Worm (Caenorhabditis elegans) whole organism, L2 larva: Measurements from ENCODE around the gene C32D5.14.

Experiments
- C34F6.9 ChIP-seq: fragments of 150-350 bp; optimal IDR thresholded peaks from 2 replicates; lab custom pipeline; 2014; ENCODE audit warnings: missing biosample characterization, missing genetic modification characterization
- F13H6.1 ChIP-seq: sonication (generic microtip); optimal IDR thresholded peaks from 2 replicates; lab custom pipeline; 2016; ENCODE audit warnings: missing genetic modification characterization, missing compliant biosample characterization
- R02D3.7 ChIP-seq: fragments of 150-350 bp; optimal IDR thresholded peaks from 2 replicates; lab custom pipeline; 2014; ENCODE audit warnings: missing biosample characterization, missing genetic modification characterization
- Y55F3AM.14 ChIP-seq: fragments of 200-800 bp; sonication (Bioruptor generic); optimal IDR thresholded peaks from 2 replicates; lab custom pipeline; 2018; ENCODE audit warnings: mild to moderate bottlenecking, missing genetic modification characterization, missing compliant biosample characterization
- ZK546.5 ChIP-seq: sonication (generic microtip); optimal IDR thresholded peaks from 2 replicates; lab custom pipeline; 2017; ENCODE audit warnings: missing biosample characterization, missing genetic modification characterization
- alr-1 ChIP-seq: fragments of 150-350 bp; optimal IDR thresholded peaks from 2 replicates; lab custom pipeline; 2014; ENCODE audit warnings: missing biosample characterization, missing genetic modification characterization
- aly-2 ChIP-seq: fragments of 150-350 bp; optimal IDR thresholded peaks from 2 replicates; lab custom pipeline; 2014; ENCODE audit warnings: missing biosample characterization, missing genetic modification characterization
- ama-1 ChIP-seq: fragments of 150-350 bp; optimal IDR thresholded peaks from 2 replicates; lab custom pipeline; 2018; ENCODE audit warnings: inconsistent platforms
- blmp-1 ChIP-seq: sonication (generic microtip); optimal IDR thresholded peaks from 2 replicates; lab custom pipeline; 2017; ENCODE audit warnings: missing genetic modification characterization, mild to moderate bottlenecking, missing compliant biosample characterization, antibody characterized with exemption, moderate library complexity; ENCODE audit not compliant: insufficient read depth
- ceh-16 ChIP-seq: fragments of 150-350 bp; optimal IDR thresholded peaks from 2 replicates; lab custom pipeline; 2014; ENCODE audit warnings: missing biosample characterization, missing genetic modification characterization
- ceh-82 ChIP-seq: fragments of 150-350 bp; optimal IDR thresholded peaks from 2 replicates; lab custom pipeline; 2014; ENCODE audit warnings: missing biosample characterization, missing genetic modification characterization
- crh-2 ChIP-seq: sonication (generic microtip); optimal IDR thresholded peaks from 2 replicates; lab custom pipeline; 2017; ENCODE audit warnings: missing biosample characterization, missing genetic modification characterization
- dmd-4 ChIP-seq: sonication (generic microtip); optimal IDR thresholded peaks from 2 replicates; lab custom pipeline; 2017; ENCODE audit warnings: missing biosample characterization, missing genetic modification characterization
- egl-27 ChIP-seq: sonication (generic microtip); optimal IDR thresholded peaks from 3 replicates; lab custom pipeline; 2017; ENCODE audit warnings: missing biosample characterization, missing genetic modification reagents, missing genetic modification characterization
- elt-1 ChIP-seq: fragments of 150-350 bp; optimal IDR thresholded peaks from 2 replicates; lab custom pipeline; 2014; ENCODE audit warnings: missing biosample characterization, missing genetic modification characterization
- elt-3 ChIP-seq: sonication (generic microtip); optimal IDR thresholded peaks from 2 replicates; lab custom pipeline; 2017; ENCODE audit warnings: missing biosample characterization, missing genetic modification characterization
- fos-1 ChIP-seq: fragments of 150-350 bp; optimal IDR thresholded peaks from 2 replicates; lab custom pipeline; 2014; ENCODE audit warnings: missing biosample characterization, missing genetic modification characterization
- gmeb-1 ChIP-seq: fragments of 150-350 bp; optimal IDR thresholded peaks from 2 replicates; lab custom pipeline; 2014; ENCODE audit warnings: missing biosample characterization, missing genetic modification characterization
- lin-11 ChIP-seq: fragments of 150-350 bp; sonication (generic microtip); optimal IDR thresholded peaks from 2 replicates; lab custom pipeline; 2014; ENCODE audit warnings: missing biosample characterization, missing genetic modification characterization, inconsistent platforms, mixed read lengths
- lin-13 ChIP-seq: fragments of 150-350 bp; optimal IDR thresholded peaks from 2 replicates; lab custom pipeline; 2014; ENCODE audit warnings: missing biosample characterization, missing genetic modification reagents, missing genetic modification characterization
- lin-39 ChIP-seq: fragments of 150-350 bp; optimal IDR thresholded peaks from 2 replicates; lab custom pipeline; 2014; ENCODE audit warnings: missing biosample characterization, missing genetic modification reagents, missing genetic modification characterization
- lsy-2 ChIP-seq, 2 experiments: fragments of 150-350 bp in 1 of 2; sonication (generic microtip) in 1 of 2; optimal IDR thresholded peaks; 2 replicates each; lab custom pipeline; 2014 to 2017; ENCODE audit warnings: missing biosample characterization in 2 of 2, missing genetic modification characterization in 2 of 2
- mab-5 ChIP-seq: fragments of 150-350 bp; optimal IDR thresholded peaks from 2 replicates; lab custom pipeline; 2014; ENCODE audit warnings: missing biosample characterization, missing genetic modification characterization
- mbf-1 ChIP-seq: sonication (generic microtip); optimal IDR thresholded peaks from 2 replicates; lab custom pipeline; 2017; ENCODE audit warnings: missing biosample characterization, missing genetic modification characterization
- mdl-1 ChIP-seq, 2 experiments: fragments of 150-350 bp in 1 of 2; sonication (generic microtip) in 1 of 2; optimal IDR thresholded peaks; 2 replicates each; lab custom pipeline; 2017; ENCODE audit warnings: missing biosample characterization in 2 of 2, missing genetic modification characterization in 2 of 2
- nhr-10 ChIP-seq: sonication (generic microtip); optimal IDR thresholded peaks from 2 replicates; lab custom pipeline; 2017; ENCODE audit warnings: missing biosample characterization, missing genetic modification characterization
- nhr-11 ChIP-seq: fragments of 150-350 bp; optimal IDR thresholded peaks from 2 replicates; lab custom pipeline; 2014; ENCODE audit warnings: missing biosample characterization, missing genetic modification characterization
- nhr-12 ChIP-seq: fragments of 150-350 bp; optimal IDR thresholded peaks from 2 replicates; lab custom pipeline; 2014; ENCODE audit warnings: missing biosample characterization, missing genetic modification characterization
- nhr-129 ChIP-seq: fragments of 150-350 bp; optimal IDR thresholded peaks from 2 replicates; lab custom pipeline; 2014; ENCODE audit warnings: missing biosample characterization, missing genetic modification characterization
- nhr-21 ChIP-seq: fragments of 150-350 bp; optimal IDR thresholded peaks from 2 replicates; lab custom pipeline; 2014; ENCODE audit warnings: missing biosample characterization, missing genetic modification characterization
- nhr-23 ChIP-seq: fragments of 150-350 bp; optimal IDR thresholded peaks from 2 replicates; lab custom pipeline; 2014; ENCODE audit warnings: missing biosample characterization, missing genetic modification reagents, missing genetic modification characterization
- nhr-237 ChIP-seq: fragments of 150-350 bp; optimal IDR thresholded peaks from 2 replicates; lab custom pipeline; 2014; ENCODE audit warnings: missing biosample characterization, missing genetic modification characterization
- nhr-25 ChIP-seq: fragments of 150-350 bp; sonication (generic microtip); optimal IDR thresholded peaks from 3 replicates; lab custom pipeline; 2014; ENCODE audit warnings: missing biosample characterization, missing genetic modification characterization
- nhr-6 ChIP-seq: fragments of 150-350 bp; optimal IDR thresholded peaks from 2 replicates; lab custom pipeline; 2014; ENCODE audit warnings: missing biosample characterization, missing genetic modification characterization
- nhr-77 ChIP-seq: fragments of 150-350 bp; optimal IDR thresholded peaks from 2 replicates; lab custom pipeline; 2014; ENCODE audit warnings: missing biosample characterization, missing genetic modification characterization
- peb-1 ChIP-seq: fragments of 150-350 bp; optimal IDR thresholded peaks from 2 replicates; lab custom pipeline; 2014; ENCODE audit warnings: missing biosample characterization, missing genetic modification characterization
- sem-4 ChIP-seq: fragments of 150-350 bp; optimal IDR thresholded peaks from 2 replicates; lab custom pipeline; 2014; ENCODE audit warnings: missing biosample characterization, missing genetic modification reagents, missing genetic modification characterization
- skn-1 ChIP-seq: sonication (generic microtip); optimal IDR thresholded peaks from 2 replicates; lab custom pipeline; 2017; ENCODE audit warnings: missing biosample characterization, missing genetic modification characterization
- sma-3 ChIP-seq: sonication (generic microtip); optimal IDR thresholded peaks from 2 replicates; lab custom pipeline; 2016; ENCODE audit warnings: missing genetic modification reagents, missing genetic modification characterization, missing compliant biosample characterization
- sma-9 ChIP-seq, 2 experiments: fragments of 150-350 bp in 1 of 2; sonication (generic microtip) in 1 of 2; optimal IDR thresholded peaks; 2 replicates each; lab custom pipeline; 2014 to 2016; ENCODE audit warnings: missing genetic modification characterization in 2 of 2, mild to moderate bottlenecking in 1 of 2, missing biosample characterization in 1 of 2, missing compliant biosample characterization in 1 of 2, missing genetic modification reagents in 1 of 2, moderate library complexity in 1 of 2
- snpc-4 ChIP-seq: fragments of 150-350 bp; optimal IDR thresholded peaks from 2 replicates; lab custom pipeline; 2014; ENCODE audit warnings: missing biosample characterization, missing genetic modification characterization
- unc-39 ChIP-seq: fragments of 150-350 bp; optimal IDR thresholded peaks from 2 replicates; lab custom pipeline; 2014; ENCODE audit warnings: missing biosample characterization, missing genetic modification characterization
- unc-55 ChIP-seq: fragments of 150-350 bp; sonication (generic microtip); optimal IDR thresholded peaks from 3 replicates; lab custom pipeline; 2014; ENCODE audit warnings: missing biosample characterization, missing genetic modification reagents, missing genetic modification characterization
- unc-62 ChIP-seq: fragments of 150-350 bp; optimal IDR thresholded peaks from 2 replicates; lab custom pipeline; 2014; ENCODE audit warnings: missing biosample characterization, missing genetic modification reagents, missing genetic modification characterization
- zag-1 ChIP-seq: fragments of 150-350 bp; optimal IDR thresholded peaks from 2 replicates; lab custom pipeline; 2014; ENCODE audit warnings: missing biosample characterization, missing genetic modification characterization
- ztf-11 ChIP-seq: sonication (generic microtip); optimal IDR thresholded peaks from 2 replicates; lab custom pipeline; 2017; ENCODE audit warnings: missing biosample characterization, missing genetic modification characterization
- ztf-4 ChIP-seq: fragments of 150-350 bp; optimal IDR thresholded peaks from 2 replicates; lab custom pipeline; 2014; ENCODE audit warnings: missing biosample characterization, missing genetic modification characterization

C32D5.14 gene

ce11 chrII:6349968-6350367 lies 14.7 kb downstream of the C32D5.14 start:
- TF ChIP-seq aly-2 (tag; lab: Kevin White, UChicago) (no peak), unc-39 (no peak)

ce11 chrII:6351887-6352286 lies 16.6 kb downstream of the C32D5.14 start, which contains the start of gene C32D5.10:
C32D5.10 (minus strand) TSS chrII:6351987.
- peak; percentile 28 for TF ChIP-seq nhr-25 (tag; lab: Kevin White, UChicago)
- TF ChIP-seq peb-1 (tag; lab: Kevin White, UChicago), result no peak
- no peak for TF ChIP-seq zag-1 (tag; lab: Kevin White, UChicago)
- TF ChIP-seq nhr-237 (tag; lab: Kevin White, UChicago), result no peak

ce11 chrII:6355396-6356346 lies 20.4 kb downstream of the C32D5.14 start, which contains the start of gene C32D5.11:
C32D5.11 (minus strand) TSS chrII:6355446.
- TF ChIP-seq lsy-2 (tag; optimal IDR thresholded peaks at IDR 0.05; lab: Kevin White, UChicago) (peak; percentile 47 to 89), sma-3 (GFP tag; lab: Kevin White, UChicago) (peak; percentile 64), C34F6.9 (tag; lab: Kevin White, UChicago) (peak; percentile 90), snpc-4 (peak; percentile 56), unc-62 (GFP tag; lab: Kevin White, UChicago) (no peak), sma-9 (GFP tag; optimal IDR thresholded peaks at IDR 0.05; lab: Kevin White, UChicago) (peak; percentile 72), sma-9 (tag; optimal IDR thresholded peaks at IDR 0.05; lab: Kevin White, UChicago) (no peak), mbf-1 (tag; lab: Kevin White, UChicago) (no peak), ceh-82 (tag; lab: Kevin White, UChicago) (no peak), lin-13 (peak; percentile 72), nhr-129 (peak; percentile 81), Y55F3AM.14 (GFP tag; lab: Kevin White, UChicago) (no peak), nhr-21 (tag; lab: Kevin White, UChicago) (peak; percentile 36), nhr-77 (tag; lab: Kevin White, UChicago) (no peak), alr-1 (tag; lab: Kevin White, UChicago) (no peak), aly-2 (tag; lab: Kevin White, UChicago) (no peak), F13H6.1 (tag; lab: Kevin White, UChicago) (peak; percentile 62), mdl-1 (tag; optimal IDR thresholded peaks at IDR 0.05; lab: Kevin White, UChicago) (no peak), ZK546.5 (tag; lab: Kevin White, UChicago) (no peak), ztf-4 (peak; percentile 13), ztf-11 (no peak), nhr-12 (no peak), nhr-25 (tag; lab: Kevin White, UChicago) (peak; percentile 74), lin-39 (no peak), ama-1 (lab: Kevin White, UChicago) (no peak), nhr-23 (tag; lab: Kevin White, UChicago) (no peak), R02D3.7 (tag; lab: Kevin White, UChicago) (no peak), fos-1 (tag; lab: Kevin White, UChicago) (peak; percentile 77), elt-3 (tag; lab: Kevin White, UChicago) (no peak), sem-4 (peak; percentile 73), peb-1 (tag; lab: Kevin White, UChicago) (no peak), elt-1 (tag; lab: Kevin White, UChicago) (no peak), dmd-4 (tag; lab: Kevin White, UChicago) (no peak), nhr-11 (tag; lab: Kevin White, UChicago) (no peak), crh-2 (peak; percentile 76), nhr-10 (tag; lab: Kevin White, UChicago) (no peak), unc-55 (GFP tag; lab: Kevin White, UChicago) (peak; percentile 81), mab-5 (peak; percentile 21), unc-39 (no peak), nhr-6 (tag; lab: Kevin White, UChicago) (peak; percentile 32), nhr-237 (tag; lab: Kevin White, UChicago) (no peak), skn-1 (tag; lab: Kevin White, UChicago) (no peak), blmp-1 (tag; lab: Kevin White, UChicago) (no peak), ceh-16 (no peak), lin-11 (tag; lab: Kevin White, UChicago) (peak; percentile 80), zag-1 (tag; lab: Kevin White, UChicago) (no peak), gmeb-1 (peak; percentile 78), egl-27 (peak; percentile 15)
